Fruit fly (Drosophila melanogaster) whole organism, embryonic: ENCODE measurements around the gene Atx-1.

Experiments used
- Aef1 ChIP-seq: fragments of 200-800 bp; sonication (Bioruptor generic); IDR thresholded peaks from 3 replicates; pipeline ENCODE4 v1.3.6; 2022; ENCODE audit warnings: missing biosample characterization, missing genetic modification characterization
- C15 ChIP-seq: fragments of 200-800 bp; sonication (Bioruptor generic); IDR thresholded peaks from 3 replicates; pipeline ENCODE4 v1.3.6; 2022; ENCODE audit warnings: missing biosample characterization, missing genetic modification characterization
- CG10267 ChIP-seq: fragments of 200-800 bp; sonication (Bioruptor generic); optimal IDR thresholded peaks from 2 replicates; lab custom pipeline; 2018; ENCODE audit warnings: missing biosample characterization, mild to moderate bottlenecking, missing genetic modification characterization, moderate library complexity
- CG11504 ChIP-seq: fragments of 200-800 bp; sonication (Bioruptor generic); optimal IDR thresholded peaks from 3 replicates; lab custom pipeline; 2019; ENCODE audit warnings: missing biosample characterization, mild to moderate bottlenecking, missing genetic modification characterization, moderate library complexity
- CG12155 ChIP-seq: fragments of 200-800 bp; sonication (Bioruptor generic); optimal IDR thresholded peaks from 3 replicates; lab custom pipeline; 2016; ENCODE audit warnings: missing biosample characterization, missing genetic modification characterization
- CG1602 ChIP-seq: fragments of 200-800 bp; sonication (Bioruptor generic); optimal IDR thresholded peaks from 3 replicates; lab custom pipeline; 2016; ENCODE audit warnings: missing biosample characterization, missing genetic modification characterization
- CG1603 ChIP-seq: fragments of 200-800 bp; sonication (Bioruptor generic); optimal IDR thresholded peaks from 2 replicates; lab custom pipeline; 2019; ENCODE audit warnings: missing biosample characterization, mild to moderate bottlenecking, missing genetic modification characterization, moderate library complexity
- CG2712 ChIP-seq: fragments of 200-800 bp; optimal IDR thresholded peaks from 3 replicates; lab custom pipeline; 2019; ENCODE audit warnings: missing biosample characterization, mild to moderate bottlenecking, missing genetic modification characterization, moderate library complexity
- CG2875 ChIP-seq: fragments of 200-800 bp; sonication (Bioruptor generic); optimal IDR thresholded peaks from 2 replicates; lab custom pipeline; 2017; ENCODE audit warnings: missing biosample characterization, mild to moderate bottlenecking, missing genetic modification characterization, missing genetic modification reagents
- CG32767 ChIP-seq: fragments of 200-800 bp; sonication (Bioruptor generic); IDR thresholded peaks from 2 replicates; pipeline ENCODE4 v1.3.6; 2022; ENCODE audit warnings: missing biosample characterization, missing genetic modification characterization
- CG33213 ChIP-seq: fragments of 200-800 bp; sonication (Bioruptor generic); optimal IDR thresholded peaks from 3 replicates; lab custom pipeline; 2016; ENCODE audit warnings: missing biosample characterization, missing genetic modification characterization
- CG43689 ChIP-seq: fragments of 200-800 bp; sonication (Bioruptor generic); IDR thresholded peaks from 2 replicates; pipeline ENCODE4 v1.3.6; 2022; ENCODE audit warnings: missing biosample characterization, missing genetic modification characterization
- CG5245 ChIP-seq: fragments of 200-800 bp; sonication (Bioruptor generic); optimal IDR thresholded peaks from 3 replicates; lab custom pipeline; 2016; ENCODE audit warnings: missing biosample characterization, missing genetic modification characterization
- CG6254 ChIP-seq: fragments of 200-800 bp; sonication (Bioruptor generic); optimal IDR thresholded peaks from 3 replicates; lab custom pipeline; 2017; ENCODE audit warnings: mild to moderate bottlenecking, missing biosample characterization, missing genetic modification reagents, missing genetic modification characterization
- CG6689 ChIP-seq: fragments of 200-800 bp; sonication (Bioruptor generic); IDR thresholded peaks from 2 replicates; pipeline ENCODE4 v1.3.6; 2022; ENCODE audit warnings: missing biosample characterization, missing genetic modification characterization
- CG6791 ChIP-seq: fragments of 200-800 bp; sonication (Bioruptor generic); IDR thresholded peaks from 3 replicates; pipeline ENCODE4 v1.3.6; 2022; ENCODE audit warnings: missing biosample characterization, missing genetic modification characterization; ENCODE audit not compliant: partially characterized antibody
- CG7987 ChIP-seq: fragments of 200-800 bp; sonication (Bioruptor generic); optimal IDR thresholded peaks from 2 replicates; lab custom pipeline; 2018; ENCODE audit warnings: missing biosample characterization, mild to moderate bottlenecking, missing genetic modification characterization, moderate library complexity
- CG8478 ChIP-seq: fragments of >200 bp; optimal IDR thresholded peaks from 2 replicates; lab custom pipeline; 2018
- CG9609 ChIP-seq: fragments of 200-800 bp; sonication (Bioruptor generic); optimal IDR thresholded peaks from 3 replicates; lab custom pipeline; 2016; ENCODE audit warnings: missing biosample characterization, missing genetic modification characterization
- CG9727 ChIP-seq: fragments of 200-800 bp; sonication (Bioruptor generic); optimal IDR thresholded peaks from 3 replicates; lab custom pipeline; 2017; ENCODE audit warnings: missing biosample characterization, mild to moderate bottlenecking, missing genetic modification characterization
- Chrac-16 ChIP-seq: fragments of 200-800 bp; sonication (Bioruptor generic); optimal IDR thresholded peaks from 3 replicates; lab custom pipeline; 2016; ENCODE audit warnings: missing biosample characterization, missing genetic modification characterization
- Dip2 ChIP-seq: fragments of 200-800 bp; sonication (Bioruptor generic); IDR thresholded peaks from 2 replicates; pipeline ENCODE4 v1.3.6; 2022; ENCODE audit warnings: missing biosample characterization, missing genetic modification characterization
- Kr ChIP-seq: fragments of 200-800 bp; sonication (Bioruptor generic); optimal IDR thresholded peaks from 2 replicates; lab custom pipeline; 2017; ENCODE audit warnings: missing biosample characterization, mild to moderate bottlenecking, missing genetic modification characterization
- Max ChIP-seq: fragments of 200-800 bp; sonication (Bioruptor generic); optimal IDR thresholded peaks from 2 replicates; lab custom pipeline; 2016; ENCODE audit warnings: missing biosample characterization, mild to moderate bottlenecking, missing genetic modification characterization
- NC2α ChIP-seq: fragments of 200-800 bp; sonication (Bioruptor generic); optimal IDR thresholded peaks from 2 replicates; lab custom pipeline; 2016; ENCODE audit warnings: missing biosample characterization, missing genetic modification characterization
- Oaz ChIP-seq: fragments of 200-800 bp; sonication (Bioruptor generic); IDR thresholded peaks from 2 replicates; pipeline ENCODE4 v1.3.6; 2022; ENCODE audit warnings: missing biosample characterization, missing genetic modification characterization
- Rx ChIP-seq: fragments of 200-800 bp; sonication (Bioruptor generic); IDR thresholded peaks from 2 replicates; pipeline ENCODE4 v1.3.6; 2022; ENCODE audit warnings: missing biosample characterization, missing genetic modification characterization
- Taf1 ChIP-seq: fragments of 200-800 bp; sonication (Bioruptor generic); IDR thresholded peaks from 2 replicates; pipeline ENCODE4 v1.3.6; 2022; ENCODE audit warnings: missing biosample characterization, missing genetic modification characterization
- Tbp ChIP-seq: fragments of >200 bp; optimal IDR thresholded peaks from 2 replicates; lab custom pipeline; 2018; ENCODE audit warnings: missing biosample characterization, missing genetic modification characterization
- abd-A ChIP-seq: fragments of 200-800 bp; sonication (Bioruptor generic); optimal IDR thresholded peaks from 3 replicates; lab custom pipeline; 2019; ENCODE audit warnings: missing biosample characterization, mild to moderate bottlenecking, missing genetic modification characterization, moderate library complexity
- amos ChIP-seq: fragments of 200-800 bp; sonication (Bioruptor generic); IDR thresholded peaks from 2 replicates; pipeline ENCODE4 v1.3.6; 2022; ENCODE audit warnings: missing biosample characterization, missing genetic modification characterization; ENCODE audit not compliant: partially characterized antibody
- dan ChIP-seq: fragments of 200-800 bp; sonication (Bioruptor generic); IDR thresholded peaks from 2 replicates; pipeline ENCODE4 v1.3.6; 2022; ENCODE audit warnings: missing biosample characterization, missing genetic modification characterization
- fru ChIP-seq: fragments of >200 bp; optimal IDR thresholded peaks from 2 replicates; lab custom pipeline; 2017
- gcm2 ChIP-seq: fragments of 200-800 bp; sonication (Bioruptor generic); optimal IDR thresholded peaks from 2 replicates; lab custom pipeline; 2016; ENCODE audit warnings: missing biosample characterization, missing genetic modification characterization
- hb ChIP-seq: fragments of 200-800 bp; sonication (Bioruptor generic); IDR thresholded peaks from 3 replicates; pipeline ENCODE4 v1.3.6; 2022; ENCODE audit warnings: missing biosample characterization, missing genetic modification characterization; ENCODE audit not compliant: partially characterized antibody
- lab ChIP-seq: fragments of 200-800 bp; sonication (Bioruptor generic); optimal IDR thresholded peaks from 3 replicates; lab custom pipeline; 2017; ENCODE audit warnings: missing biosample characterization, missing genetic modification characterization, mild to moderate bottlenecking, moderate library complexity, missing genetic modification reagents
- mld ChIP-seq: fragments of 200-800 bp; sonication (Bioruptor generic); IDR thresholded peaks from 3 replicates; pipeline ENCODE4 v1.3.6; 2022; ENCODE audit warnings: missing biosample characterization, missing genetic modification characterization; ENCODE audit not compliant: partially characterized antibody
- nerfin-1 ChIP-seq: fragments of 200-800 bp; sonication (Bioruptor generic); optimal IDR thresholded peaks from 3 replicates; lab custom pipeline; 2019; ENCODE audit warnings: missing biosample characterization, mild to moderate bottlenecking, missing genetic modification characterization, moderate library complexity
- oc ChIP-seq: fragments of 200-800 bp; sonication (Bioruptor generic); optimal IDR thresholded peaks from 2 replicates; lab custom pipeline; 2018; ENCODE audit warnings: missing biosample characterization, mild to moderate bottlenecking, missing genetic modification characterization, moderate library complexity
- psq ChIP-seq: fragments of 200-800 bp; sonication (Bioruptor generic); optimal IDR thresholded peaks from 2 replicates; lab custom pipeline; 2017; ENCODE audit warnings: missing biosample characterization, missing genetic modification characterization
- row ChIP-seq: fragments of 200-800 bp; sonication (Bioruptor generic); IDR thresholded peaks from 3 replicates; pipeline ENCODE4 v1.3.6; 2022; ENCODE audit warnings: missing biosample characterization, missing genetic modification characterization
- sisA ChIP-seq: fragments of 200-800 bp; sonication (Bioruptor generic); IDR thresholded peaks from 2 replicates; pipeline ENCODE4 v1.3.6; 2022; ENCODE audit warnings: missing biosample characterization, missing genetic modification characterization
- stwl ChIP-seq: fragments of 200-800 bp; sonication (Bioruptor generic); optimal IDR thresholded peaks from 3 replicates; lab custom pipeline; 2018; ENCODE audit warnings: missing biosample characterization, mild to moderate bottlenecking, missing genetic modification characterization, moderate library complexity
- tap ChIP-seq: fragments of 200-800 bp; optimal IDR thresholded peaks from 3 replicates; lab custom pipeline; 2019; ENCODE audit warnings: missing biosample characterization, mild to moderate bottlenecking, missing genetic modification characterization, moderate library complexity
- tgo ChIP-seq: fragments of 200-800 bp; sonication (Bioruptor generic); IDR thresholded peaks from 3 replicates; pipeline ENCODE4 v1.3.6; 2022; ENCODE audit warnings: missing biosample characterization, missing genetic modification characterization
- tna ChIP-seq: fragments of 200-800 bp; sonication (Bioruptor generic); IDR thresholded peaks from 2 replicates; pipeline ENCODE4 v1.3.6; 2022; ENCODE audit warnings: missing biosample characterization, missing genetic modification characterization; ENCODE audit not compliant: partially characterized antibody
- wek ChIP-seq: fragments of 200-800 bp; sonication (Bioruptor generic); optimal IDR thresholded peaks from 3 replicates; lab custom pipeline; 2018; ENCODE audit warnings: missing biosample characterization, mild to moderate bottlenecking, missing genetic modification characterization, moderate library complexity
- wor ChIP-seq: fragments of 200-800 bp; sonication (Bioruptor generic); IDR thresholded peaks from 2 replicates; pipeline ENCODE4 v1.3.6; 2022; ENCODE audit warnings: missing biosample characterization, missing genetic modification characterization
- yki ChIP-seq: fragments of >200 bp; optimal IDR thresholded peaks from 3 replicates; lab custom pipeline; 2018
- zen2 ChIP-seq: fragments of 200-800 bp; sonication (Bioruptor generic); IDR thresholded peaks from 3 replicates; pipeline ENCODE4 v1.3.6; 2022; ENCODE audit warnings: missing biosample characterization, missing genetic modification characterization; ENCODE audit not compliant: partially characterized antibody

The Atx-1 gene

DNA sequence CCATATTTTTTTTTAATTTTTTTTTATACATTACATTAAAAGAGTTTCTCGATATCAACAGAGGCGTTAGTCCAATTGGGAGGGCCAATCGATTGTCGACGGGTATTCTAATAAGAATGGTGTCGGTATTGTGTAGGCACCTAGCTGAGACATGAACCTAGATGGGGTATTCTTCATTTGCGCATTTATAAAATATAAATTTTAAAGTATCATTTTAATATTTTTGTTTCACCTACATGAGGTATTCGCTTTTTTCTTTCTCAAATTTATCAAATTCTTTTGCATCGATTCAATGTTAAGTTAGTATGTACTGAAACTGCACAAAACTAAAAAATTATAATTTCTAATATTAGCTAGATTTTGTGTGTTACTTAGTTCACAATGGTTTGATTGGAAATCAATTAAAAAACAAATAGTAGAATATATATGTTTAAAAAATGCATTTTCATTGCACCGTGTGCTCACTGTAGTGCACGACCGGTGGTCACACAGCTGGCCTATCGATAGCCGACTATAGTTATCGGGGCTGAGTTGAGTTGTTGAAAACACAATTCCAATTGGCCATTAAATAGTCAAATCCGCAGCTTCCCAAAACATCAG is 20.9 kb downstream of the Atx-1 start, which contains the start of the genes CG14435 and Tmf (continued):
- TF ChIP-seq row (GFP tag; lab: Robert Waterston, UW), result peak; percentile 93
- peak; percentile 86 for TF ChIP-seq tgo (GFP tag; lab: Robert Waterston, UW)
- peak; percentile 75 for TF ChIP-seq CG10267 (tag; lab: Kevin White, UChicago)
- no peak for TF ChIP-seq abd-A (tag; lab: Kevin White, UChicago)
- peak; percentile 89 for TF ChIP-seq Aef1 (GFP tag; lab: Robert Waterston, UW)
- TF ChIP-seq sisA (GFP tag; lab: Robert Waterston, UW), result peak; percentile 91
- no peak for TF ChIP-seq oc (tag; lab: Kevin White, UChicago)
- no peak for TF ChIP-seq CG8478
- TF ChIP-seq Max (GFP tag; lab: Kevin White, UChicago), result peak; percentile 77
- no peak for TF ChIP-seq CG33213 (GFP tag; lab: Kevin White, UChicago)
- TF ChIP-seq Chrac-16 (GFP tag; lab: Kevin White, UChicago), result peak; percentile 83
- TF ChIP-seq gcm2 (GFP tag; lab: Kevin White, UChicago), result no peak
- peak; percentile 85 for TF ChIP-seq CG1602 (GFP tag; lab: Kevin White, UChicago)
- peak; percentile 75 for TF ChIP-seq wor (GFP tag; lab: Robert Waterston, UW)
- TF ChIP-seq zen2, result peak; percentile 29; the same call in 1 of the 3 replicates
- TF ChIP-seq mld (GFP tag; lab: Robert Waterston, UW), result 0 out of 3 replicates have a peak, but pooled peaks have one; percentile 5
- TF ChIP-seq NC2α (GFP tag; lab: Kevin White, UChicago), result no peak
- peak; percentile 49 for TF ChIP-seq CG11504 (tag; lab: Kevin White, UChicago)
- TF ChIP-seq tap (tag; lab: Kevin White, UChicago), result no peak
- TF ChIP-seq tna (GFP tag; lab: Robert Waterston, UW), result 0 out of 2 replicates have a peak, but pooled peaks have one; percentile 8
- peak; percentile 92 for TF ChIP-seq wek (GFP tag; lab: Kevin White, UChicago)
- TF ChIP-seq psq, result peak; percentile 44
- TF ChIP-seq CG2875, result peak; percentile 60
- TF ChIP-seq fru (lab: Kevin White, UChicago), result no peak
- TF ChIP-seq hb (GFP tag; lab: Robert Waterston, UW), result 0 out of 3 replicates have a peak, but pooled peaks have one; percentile 48
- peak; percentile 91 for TF ChIP-seq CG2712
- peak; percentile 88 for TF ChIP-seq CG9727 (GFP tag; lab: Kevin White, UChicago)
- TF ChIP-seq Oaz (GFP tag; lab: Robert Waterston, UW), result peak; percentile 77
- peak; percentile 51; the same call in 2 of the 3 replicates for TF ChIP-seq CG6791
- TF ChIP-seq amos (GFP tag; lab: Robert Waterston, UW), result peak; percentile 43; the same call in 1 of the 2 replicates
- TF ChIP-seq lab (GFP tag; lab: Kevin White, UChicago), result peak; percentile 82
- peak; percentile 66; the same call in 1 of the 2 replicates for TF ChIP-seq CG43689 (GFP tag; lab: Robert Waterston, UW)
- TF ChIP-seq C15 (GFP tag; lab: Robert Waterston, UW), result peak; percentile 27; the same call in 1 of the 3 replicates
- 0 out of 2 replicates have a peak, but pooled peaks have one; percentile 27 for TF ChIP-seq Dip2 (GFP tag; lab: Robert Waterston, UW)
- no peak for TF ChIP-seq Tbp
- TF ChIP-seq Rx (GFP tag; lab: Robert Waterston, UW), result peak; percentile 74; the same call in 1 of the 2 replicates
- TF ChIP-seq Kr (GFP tag; lab: Kevin White, UChicago), result no peak
- peak; percentile 54 for TF ChIP-seq CG5245 (GFP tag; lab: Kevin White, UChicago)
- no peak for TF ChIP-seq CG1603 (tag; lab: Kevin White, UChicago)
- no peak for TF ChIP-seq yki (lab: Kevin White, UChicago)
- peak; percentile 76 for TF ChIP-seq dan
- peak; percentile 18 for TF ChIP-seq CG9609 (GFP tag; lab: Kevin White, UChicago)
- TF ChIP-seq CG6254 (GFP tag; lab: Kevin White, UChicago), result peak; percentile 53
- TF ChIP-seq nerfin-1, result peak; percentile 77
- peak; percentile 88 for TF ChIP-seq CG6689 (GFP tag; lab: Robert Waterston, UW)
- peak; percentile 73 for TF ChIP-seq Taf1
- TF ChIP-seq CG32767 (GFP tag; lab: Robert Waterston, UW), result peak; percentile 80
- TF ChIP-seq CG12155, result peak; percentile 81
- TF ChIP-seq CG7987 (GFP tag; lab: Kevin White, UChicago), result peak; percentile 2
- TF ChIP-seq stwl (tag; lab: Kevin White, UChicago), result peak; percentile 26
